Worm (Caenorhabditis elegans): ENCODE data around the gene W08G11.3.

W08G11.3 gene

ce11 chrV:16368143-16368542 lies 662 bp downstream of the W08G11.3 start:
- TF ChIP-seq F37D6.2 (tag; optimal IDR thresholded peaks at IDR 0.05) (no peak), aly-2 (tag; optimal IDR thresholded peaks at IDR 0.05) (no peak), madf-5 (GFP tag; IDR thresholded peaks at IDR 0.05) (no peak), pqm-1 (tag; optimal IDR thresholded peaks at IDR 0.05) (no peak), ama-1 (optimal IDR thresholded peaks at IDR 0.05) (no peak), daf-12 (tag; optimal IDR thresholded peaks at IDR 0.05) (no peak), nhr-11 (tag; optimal IDR thresholded peaks at IDR 0.05) (no peak), lsy-2 (tag; optimal IDR thresholded peaks at IDR 0.05) (no peak), F10B5.3 (tag; optimal IDR thresholded peaks at IDR 0.05) (no peak), fkh-10 (GFP tag; optimal IDR thresholded peaks at IDR 0.05) (no peak), zfp-3 (GFP tag; conservative IDR thresholded peaks at IDR 0.05) (no peak), zfp-2 (tag; optimal IDR thresholded peaks at IDR 0.05) (no peak), vab-7 (GFP tag; IDR thresholded peaks at IDR 0.05) (no peak)

ce11 chrV:16370039-16370438 lies 2.6 kb downstream of the W08G11.3 start:
- TF ChIP-seq Y5F2A.4 (GFP tag; optimal IDR thresholded peaks at IDR 0.05) (peak; percentile 79), gei-8 (GFP tag; optimal IDR thresholded peaks at IDR 0.05) (peak; percentile 66), madf-9 (GFP tag; conservative IDR thresholded peaks at IDR 0.05) (peak; percentile 75), lin-29 (GFP tag; IDR thresholded peaks at IDR 0.05) (peak; percentile 74; the same call in 1 of the 2 replicates), mxl-3 (GFP tag; optimal IDR thresholded peaks at IDR 0.05) (no peak), ceh-28 (tag; optimal IDR thresholded peaks at IDR 0.05) (no peak), hlh-11 (tag; optimal IDR thresholded peaks at IDR 0.05) (peak; percentile 68), daf-16 (GFP tag; optimal IDR thresholded peaks at IDR 0.05) (peak; percentile 37 to 88), daf-16 (tag; optimal IDR thresholded peaks at IDR 0.05) (no peak), aha-1 (tag) (peak; percentile 98), nhr-6 (tag; optimal IDR thresholded peaks at IDR 0.05) (peak; percentile 43), ces-1 (GFP tag; optimal IDR thresholded peaks at IDR 0.05) (peak; percentile 6), arid-1 (GFP tag; conservative IDR thresholded peaks at IDR 0.05) (peak; percentile 81; the same call in 1 of the 2 replicates), cey-2 (tag; optimal IDR thresholded peaks at IDR 0.05; ENCODE audit: borderline replicate concordance, insufficient read depth) (no peak), lin-38 (GFP tag; IDR thresholded peaks at IDR 0.05) (peak; percentile 84), madf-5 (GFP tag; IDR thresholded peaks at IDR 0.05) (peak; percentile 65 to 79; a peak in 2 of 4 replicates), mes-2 (tag; optimal IDR thresholded peaks at IDR 0.05; ENCODE audit: poor library complexity, severe bottlenecking) (peak; percentile 85), F26F4.8 (GFP tag; conservative IDR thresholded peaks at IDR 0.05) (peak; percentile 82; the same call in 1 of the 2 replicates), egl-43 (GFP tag; IDR thresholded peaks at IDR 0.05) (peak; percentile 96), hlh-30 (tag; optimal IDR thresholded peaks at IDR 0.05; ENCODE audit: insufficient read depth) (peak; percentile 69), mdl-1 (tag; optimal IDR thresholded peaks at IDR 0.05) (peak in 1 of 2 experiments; percentile 10), snpc-4 (tag; optimal IDR thresholded peaks at IDR 0.05) (no peak), mxl-2 (GFP tag; conservative IDR thresholded peaks at IDR 0.05) (peak; percentile 72; the same call in 1 of the 2 replicates), mdt-29 (GFP tag; IDR thresholded peaks at IDR 0.05) (peak; percentile 76), lin-39 (tag; optimal IDR thresholded peaks at IDR 0.05) (no peak), nhr-76 (tag; optimal IDR thresholded peaks at IDR 0.05) (no peak), Y105C5A.15 (GFP tag; IDR thresholded peaks at IDR 0.05) (peak; percentile 83), fos-1 (tag; optimal IDR thresholded peaks at IDR 0.05) (no peak), hmg-1.1 (GFP tag; IDR thresholded peaks at IDR 0.05) (peak; percentile 91), nhr-41 (GFP tag; IDR thresholded peaks at IDR 0.05) (peak; percentile 88), daf-19 (GFP tag; conservative IDR thresholded peaks at IDR 0.05) (no peak), vab-7 (GFP tag; IDR thresholded peaks at IDR 0.05) (peak; percentile 90), unc-39 (tag; optimal IDR thresholded peaks at IDR 0.05) (no peak), spr-3 (GFP tag; optimal IDR thresholded peaks at IDR 0.05) (peak; percentile 83), R02D3.7 (tag; optimal IDR thresholded peaks at IDR 0.05) (no peak), lim-7 (GFP tag; IDR thresholded peaks at IDR 0.05) (peak; percentile 90), zag-1 (tag; optimal IDR thresholded peaks at IDR 0.05) (no peak), spr-1 (tag; optimal IDR thresholded peaks at IDR 0.05) (peak; percentile 85), tra-1 (GFP tag; IDR thresholded peaks at IDR 0.05) (peak; percentile 88), ztf-11 (tag; optimal IDR thresholded peaks at IDR 0.05) (no peak)

Measured in whole organism, L4 larva.